Worm (Caenorhabditis elegans) whole organism, young adult: ENCODE results near the gene vps-53.

Experiments
- B0261.1 ChIP-seq: sonication (generic microtip); optimal IDR thresholded peaks from 2 replicates; lab custom pipeline; 2016; ENCODE audit warnings: mild to moderate bottlenecking, missing genetic modification characterization, moderate library complexity, missing compliant biosample characterization
- B0336.3 ChIP-seq: fragments of 200-800 bp; sonication (Bioruptor generic); IDR thresholded peaks from 2 replicates; pipeline ENCODE4 v1.3.6; 2022; ENCODE audit warnings: missing genetic modification characterization, missing compliant biosample characterization
- D2030.7 ChIP-seq: fragments of 200-800 bp; sonication (Bioruptor generic); IDR thresholded peaks from 2 replicates; pipeline ENCODE4 v1.3.6; 2022; ENCODE audit warnings: missing genetic modification reagents, missing genetic modification characterization, missing compliant biosample characterization
- F33H1.4 ChIP-seq: fragments of 200-800 bp; sonication (Bioruptor generic); IDR thresholded peaks from 2 replicates; pipeline ENCODE4 v1.3.6; 2022; ENCODE audit warnings: missing genetic modification reagents, missing genetic modification characterization, missing compliant biosample characterization
- F52B5.7 ChIP-seq: sonication (generic microtip); optimal IDR thresholded peaks from 2 replicates; lab custom pipeline; 2016; ENCODE audit warnings: mild to moderate bottlenecking, missing genetic modification characterization, missing compliant biosample characterization
- T07F8.4 ChIP-seq: sonication (generic microtip); optimal IDR thresholded peaks from 2 replicates; lab custom pipeline; 2016; ENCODE audit warnings: mild to moderate bottlenecking, missing genetic modification characterization, moderate library complexity, missing compliant biosample characterization
- Y53G8AR.9 ChIP-seq: fragments of 200-800 bp; sonication (Bioruptor generic); conservative IDR thresholded peaks from 2 replicates; pipeline ENCODE4 v1.3.6; 2022; ENCODE audit warnings: missing genetic modification reagents, missing genetic modification characterization, missing compliant biosample characterization
- Y56A3A.18 ChIP-seq: fragments of 200-800 bp; sonication (Bioruptor generic); IDR thresholded peaks from 2 replicates; pipeline ENCODE4 v1.3.6; 2022; ENCODE audit warnings: missing genetic modification reagents, missing genetic modification characterization, missing compliant biosample characterization
- ZK185.1 ChIP-seq: sonication (generic microtip); optimal IDR thresholded peaks from 2 replicates; lab custom pipeline; 2016; ENCODE audit warnings: mild to moderate bottlenecking, missing genetic modification characterization, missing compliant biosample characterization; ENCODE audit not compliant: poor library complexity, severe bottlenecking
- akir-1 ChIP-seq: fragments of 200-800 bp; sonication (Bioruptor generic); optimal IDR thresholded peaks from 2 replicates; lab custom pipeline; 2018; ENCODE audit warnings: mild to moderate bottlenecking, missing genetic modification characterization, moderate library complexity, missing compliant biosample characterization
- aptf-3 ChIP-seq: fragments of 200-800 bp; sonication (Bioruptor generic); IDR thresholded peaks from 2 replicates; pipeline ENCODE4 v1.3.6; 2022; ENCODE audit warnings: missing genetic modification characterization, missing compliant biosample characterization
- atf-7 ChIP-seq: sonication (generic microtip); optimal IDR thresholded peaks from 2 replicates; lab custom pipeline; 2017; ENCODE audit warnings: mild to moderate bottlenecking, missing genetic modification characterization, missing compliant biosample characterization
- athp-1 ChIP-seq: sonication (generic microtip); optimal IDR thresholded peaks from 2 replicates; lab custom pipeline; 2017; ENCODE audit warnings: mild to moderate bottlenecking, missing genetic modification characterization, missing compliant biosample characterization
- attf-3 ChIP-seq: fragments of 200-800 bp; sonication (Bioruptor generic); conservative IDR thresholded peaks from 2 replicates; pipeline ENCODE4 v1.3.6; 2022; ENCODE audit warnings: missing genetic modification reagents, missing genetic modification characterization, missing compliant biosample characterization
- attf-5 ChIP-seq: fragments of 200-800 bp; sonication (Bioruptor generic); optimal IDR thresholded peaks from 2 replicates; lab custom pipeline; 2018; ENCODE audit warnings: mild to moderate bottlenecking, missing genetic modification characterization, missing compliant biosample characterization
- bed-2 ChIP-seq: fragments of 200-800 bp; sonication (Bioruptor generic); IDR thresholded peaks from 2 replicates; pipeline ENCODE4 v1.3.6; 2022; ENCODE audit warnings: missing genetic modification reagents, missing genetic modification characterization, missing compliant biosample characterization
- cebp-2 ChIP-seq: fragments of 200-800 bp; sonication (Bioruptor generic); IDR thresholded peaks from 2 replicates; pipeline ENCODE4 v1.3.6; 2022; ENCODE audit warnings: missing genetic modification characterization, missing compliant biosample characterization
- ceh-27 ChIP-seq: fragments of 200-800 bp; sonication (Bioruptor generic); optimal IDR thresholded peaks from 2 replicates; lab custom pipeline; 2018; ENCODE audit warnings: mild to moderate bottlenecking, missing genetic modification characterization, moderate library complexity, missing compliant biosample characterization
- ceh-40 ChIP-seq: fragments of 200-800 bp; sonication (Bioruptor generic); IDR thresholded peaks from 2 replicates; pipeline ENCODE4 v1.3.6; 2022; ENCODE audit warnings: missing genetic modification characterization, missing compliant biosample characterization
- ceh-91 ChIP-seq: fragments of 200-800 bp; sonication (Bioruptor generic); IDR thresholded peaks from 2 replicates; pipeline ENCODE4 v1.3.6; 2022; ENCODE audit warnings: missing genetic modification reagents, missing genetic modification characterization, missing compliant biosample characterization
- dox-1 ChIP-seq: fragments of 200-800 bp; sonication (Bioruptor generic); IDR thresholded peaks from 2 replicates; pipeline ENCODE4 v1.3.6; 2022; ENCODE audit warnings: missing genetic modification reagents, missing genetic modification characterization, missing compliant biosample characterization
- dpff-1 ChIP-seq: sonication (generic microtip); optimal IDR thresholded peaks from 2 replicates; lab custom pipeline; 2017; ENCODE audit warnings: mild to moderate bottlenecking, missing genetic modification characterization, missing compliant biosample characterization
- egl-18 ChIP-seq: fragments of 200-800 bp; sonication (Bioruptor generic); IDR thresholded peaks from 2 replicates; pipeline ENCODE4 v1.3.6; 2022; ENCODE audit warnings: missing genetic modification reagents, missing genetic modification characterization, missing compliant biosample characterization
- egl-44 ChIP-seq: fragments of 200-800 bp; sonication (Bioruptor generic); IDR thresholded peaks from 2 replicates; pipeline ENCODE4 v1.3.6; 2022; ENCODE audit warnings: missing genetic modification reagents, missing genetic modification characterization, missing compliant biosample characterization
- ekl-4 ChIP-seq: fragments of 200-800 bp; sonication (Bioruptor generic); IDR thresholded peaks from 2 replicates; pipeline ENCODE4 v1.3.6; 2022; ENCODE audit warnings: missing genetic modification reagents, missing genetic modification characterization, missing compliant biosample characterization
- ets-4 ChIP-seq: fragments of 200-800 bp; sonication (Bioruptor generic); optimal IDR thresholded peaks from 2 replicates; lab custom pipeline; 2018; ENCODE audit warnings: mild to moderate bottlenecking, missing genetic modification characterization, missing compliant biosample characterization
- gei-17 ChIP-seq: fragments of 200-800 bp; sonication (Bioruptor generic); optimal IDR thresholded peaks from 2 replicates; lab custom pipeline; 2018; ENCODE audit warnings: mild to moderate bottlenecking, missing genetic modification characterization, missing compliant biosample characterization
- hlh-12 ChIP-seq: sonication (generic microtip); optimal IDR thresholded peaks from 2 replicates; lab custom pipeline; 2016; ENCODE audit warnings: missing genetic modification characterization, missing compliant biosample characterization
- lag-1 ChIP-seq: fragments of 200-800 bp; sonication (Bioruptor generic); IDR thresholded peaks from 2 replicates; pipeline ENCODE4 v1.3.6; 2022; ENCODE audit warnings: missing genetic modification reagents, missing genetic modification characterization, missing compliant biosample characterization
- let-607 ChIP-seq, 2 experiments: fragments of 200-800 bp in 1 of 2; sonication (Bioruptor generic) in 1 of 2; sonication (generic microtip) in 1 of 2; optimal IDR thresholded peaks; 2 replicates each; lab custom pipeline; 2016 to 2018; ENCODE audit warnings: mild to moderate bottlenecking in 2 of 2, missing compliant biosample characterization in 2 of 2, missing genetic modification characterization in 2 of 2, moderate library complexity in 2 of 2, missing genotype in 1 of 2
- lin-40 ChIP-seq: sonication (generic microtip); optimal IDR thresholded peaks from 2 replicates; lab custom pipeline; 2016; ENCODE audit warnings: missing genetic modification characterization, mild to moderate bottlenecking, missing compliant biosample characterization, missing genotype, missing genetic modification reagents
- lin-54 ChIP-seq: fragments of 200-800 bp; sonication (Bioruptor generic); optimal IDR thresholded peaks from 2 replicates; lab custom pipeline; 2018; ENCODE audit warnings: mild to moderate bottlenecking, missing genetic modification characterization, missing compliant biosample characterization
- lir-1 ChIP-seq: fragments of 200-800 bp; sonication (Bioruptor generic); conservative IDR thresholded peaks from 2 replicates; pipeline ENCODE4 v1.3.6; 2022; ENCODE audit warnings: missing genetic modification reagents, missing genetic modification characterization, missing compliant biosample characterization
- lsy-27 ChIP-seq: sonication (generic microtip); optimal IDR thresholded peaks from 2 replicates; lab custom pipeline; 2017; ENCODE audit warnings: missing genetic modification characterization, mild to moderate bottlenecking, missing compliant biosample characterization, antibody characterized with exemption, missing genotype, borderline replicate concordance; ENCODE audit not compliant: insufficient read depth
- mel-28 ChIP-seq: sonication (generic microtip); optimal IDR thresholded peaks from 2 replicates; lab custom pipeline; 2016; ENCODE audit warnings: borderline replicate concordance, mild to moderate bottlenecking, missing genetic modification characterization, missing compliant biosample characterization
- mes-4 ChIP-seq: sonication (generic microtip); optimal IDR thresholded peaks from 2 replicates; lab custom pipeline; 2016; ENCODE audit warnings: missing genotype, missing genetic modification characterization, missing compliant biosample characterization
- mxl-1 ChIP-seq: sonication (generic microtip); optimal IDR thresholded peaks from 2 replicates; lab custom pipeline; 2016; ENCODE audit warnings: missing genetic modification characterization, missing compliant biosample characterization
- nfyb-1 ChIP-seq: fragments of 200-800 bp; sonication (Bioruptor generic); IDR thresholded peaks from 2 replicates; pipeline ENCODE4 v1.3.6; 2022; ENCODE audit warnings: missing genetic modification reagents, missing genetic modification characterization, missing compliant biosample characterization
- rcor-1 ChIP-seq: fragments of 200-800 bp; sonication (Bioruptor generic); IDR thresholded peaks from 2 replicates; pipeline ENCODE4 v1.3.6; 2022; ENCODE audit warnings: missing genetic modification reagents, missing genetic modification characterization, missing compliant biosample characterization
- rec-8 ChIP-seq, 2 experiments: sonication (generic microtip); optimal IDR thresholded peaks; 2 replicates each; lab custom pipeline; 2016; ENCODE audit warnings: mild to moderate bottlenecking in 2 of 2, missing genetic modification characterization in 2 of 2, missing genetic modification reagents in 2 of 2, missing genotype in 2 of 2, missing biosample characterization in 1 of 2, missing compliant biosample characterization in 1 of 2, moderate library complexity in 1 of 2
- snpc-1.1 ChIP-seq: sonication (generic microtip); optimal IDR thresholded peaks from 2 replicates; lab custom pipeline; 2017; ENCODE audit warnings: missing genetic modification characterization, mild to moderate bottlenecking, missing compliant biosample characterization, antibody characterized with exemption, moderate library complexity, missing genotype, missing genetic modification reagents; ENCODE audit not compliant: insufficient read depth
- snpc-4 ChIP-seq, 5 experiments: fragments of 150-350 bp in 1 of 5; sonication (generic microtip) in 4 of 5; optimal IDR thresholded peaks; 2 replicates each; lab custom pipeline; 2014 to 2018; ENCODE audit warnings: missing genetic modification characterization in 5 of 5, missing biosample characterization in 3 of 5, antibody characterized with exemption in 2 of 5, mild to moderate bottlenecking in 2 of 5, missing compliant biosample characterization in 2 of 5, missing genotype in 2 of 5, moderate library complexity in 2 of 5, missing genetic modification reagents in 1 of 5
- tbp1 ChIP-seq: fragments of 200-800 bp; sonication (Bioruptor generic); optimal IDR thresholded peaks from 2 replicates; lab custom pipeline; 2018; ENCODE audit warnings: mild to moderate bottlenecking, missing genetic modification characterization, missing compliant biosample characterization
- unc-130 ChIP-seq: sonication (generic microtip); optimal IDR thresholded peaks from 2 replicates; lab custom pipeline; 2016; ENCODE audit warnings: missing genetic modification reagents, missing genetic modification characterization, missing compliant biosample characterization
- unc-62 ChIP-seq: fragments of 150-350 bp; optimal IDR thresholded peaks from 2 replicates; lab custom pipeline; 2014; ENCODE audit warnings: missing biosample characterization, missing genetic modification reagents, missing genetic modification characterization
- xnd-1 ChIP-seq: sonication (generic microtip); optimal IDR thresholded peaks from 2 replicates; lab custom pipeline; 2016; ENCODE audit warnings: missing genotype, missing genetic modification reagents, missing genetic modification characterization, missing compliant biosample characterization
- ztf-26 ChIP-seq: sonication (generic microtip); optimal IDR thresholded peaks from 2 replicates; lab custom pipeline; 2017; ENCODE audit warnings: missing genetic modification characterization, missing compliant biosample characterization
- ztf-6 ChIP-seq: fragments of 200-800 bp; sonication (Bioruptor generic); IDR thresholded peaks from 2 replicates; pipeline ENCODE4 v1.3.6; 2022; ENCODE audit warnings: missing genetic modification reagents, missing genetic modification characterization, missing compliant biosample characterization

The vps-53 gene

DNA sequence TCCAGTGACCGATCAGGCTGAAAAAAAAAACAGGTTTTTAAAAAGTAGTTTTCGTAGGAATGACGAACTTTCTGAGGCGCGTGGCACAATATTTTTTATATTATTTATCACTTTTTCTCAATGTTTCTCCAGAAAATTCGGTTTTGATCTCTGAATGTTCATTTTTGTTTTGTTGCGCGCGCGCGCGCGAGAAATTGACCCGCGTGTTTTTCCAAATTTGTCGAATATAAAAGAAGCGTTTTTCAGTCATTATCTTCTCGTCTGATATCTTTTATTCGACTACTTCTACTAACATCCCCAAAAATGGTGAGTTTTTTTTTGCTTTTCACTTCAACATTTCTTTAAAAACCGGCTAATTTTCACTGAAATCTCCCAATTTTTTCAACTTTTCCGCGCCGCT, 1.5 kb upstream of the vps-53 start, which contains the start of gene rmd-1 (continued):
- TF ChIP-seq unc-130 (GFP tag; lab: Kevin White, UChicago) (peak; percentile 45), ets-4 (GFP tag; lab: Kevin White, UChicago) (no peak), bed-2 (GFP tag; lab: Robert Waterston, UW) (no peak), dox-1 (peak; percentile 41), snpc-1.1 (tag; lab: Kevin White, UChicago) (no peak), nfyb-1 (GFP tag; lab: Robert Waterston, UW) (no peak), T07F8.4 (tag; lab: Kevin White, UChicago) (no peak), athp-1 (no peak), cebp-2 (no peak), unc-62 (GFP tag; lab: Kevin White, UChicago) (no peak), atf-7 (tag; lab: Kevin White, UChicago) (no peak), snpc-4 (GFP tag; optimal IDR thresholded peaks at IDR 0.05; lab: Kevin White, UChicago) (no peak), snpc-4 (tag; optimal IDR thresholded peaks at IDR 0.05; lab: Kevin White, UChicago) (no peak), mxl-1 (tag; lab: Kevin White, UChicago) (no peak), ztf-6 (GFP tag; lab: Robert Waterston, UW) (no peak), ztf-26 (tag; lab: Kevin White, UChicago) (no peak), attf-5 (GFP tag; lab: Kevin White, UChicago) (no peak), F33H1.4 (GFP tag; lab: Robert Waterston, UW) (peak; percentile 72), hlh-12 (tag; lab: Kevin White, UChicago) (no peak), egl-18 (GFP tag; lab: Robert Waterston, UW) (no peak), D2030.7 (GFP tag; lab: Robert Waterston, UW) (peak; percentile 57; the same call in 1 of the 2 replicates), aptf-3 (GFP tag; lab: Robert Waterston, UW) (no peak), lin-54 (GFP tag; lab: Kevin White, UChicago) (peak; percentile 30), ceh-40 (no peak), lag-1 (GFP tag; lab: Robert Waterston, UW) (no peak), mel-28 (no peak), lin-40 (tag; lab: Kevin White, UChicago) (no peak), B0336.3 (GFP tag; lab: Robert Waterston, UW) (no peak), B0261.1 (tag; lab: Kevin White, UChicago) (no peak), rcor-1 (peak; percentile 42; the same call in 1 of the 2 replicates), xnd-1 (tag; lab: Kevin White, UChicago) (peak; percentile 82), ZK185.1 (tag; lab: Kevin White, UChicago) (no peak), Y56A3A.18 (GFP tag; lab: Robert Waterston, UW) (no peak), akir-1 (GFP tag; lab: Kevin White, UChicago) (no peak), mes-4 (tag; lab: Kevin White, UChicago) (no peak), let-607 (tag; optimal IDR thresholded peaks at IDR 0.05; lab: Kevin White, UChicago) (no peak), attf-3 (GFP tag; lab: Robert Waterston, UW) (no peak), ekl-4 (peak; percentile 9; the same call in 1 of the 2 replicates), rec-8 (tag; optimal IDR thresholded peaks at IDR 0.05; lab: Kevin White, UChicago) (no peak), F52B5.7 (tag; lab: Kevin White, UChicago) (no peak), gei-17 (GFP tag; lab: Kevin White, UChicago) (no peak), dpff-1 (tag; lab: Kevin White, UChicago) (no peak), egl-44 (GFP tag; lab: Robert Waterston, UW) (no peak), Y53G8AR.9 (GFP tag; lab: Robert Waterston, UW) (no peak), tbp1 (GFP tag; lab: Kevin White, UChicago) (peak; percentile 1), lir-1 (GFP tag; lab: Robert Waterston, UW) (no peak), ceh-91 (peak; percentile 52; the same call in 1 of the 2 replicates), ceh-27 (no peak), lsy-27 (tag; lab: Kevin White, UChicago) (no peak)
